Worm (Caenorhabditis elegans) whole organism, late embryonic: ENCODE data around the gene unc-98.

Source experiments
- ets-4 ChIP-seq: sonication (generic microtip); optimal IDR thresholded peaks from 2 replicates; lab custom pipeline; 2016; ENCODE audit warnings: missing genetic modification characterization, missing compliant biosample characterization
- eyg-1 ChIP-seq: sonication (generic microtip); optimal IDR thresholded peaks from 2 replicates; lab custom pipeline; 2016; ENCODE audit warnings: missing genotype, missing genetic modification characterization, missing compliant biosample characterization

- no peak for TF ChIP-seq ets-4 (tag; lab: Kevin White, UChicago)
- TF ChIP-seq eyg-1 = no peak
Observed at ce11 chrX:7583930-7584329, 10.5 kb upstream of the unc-98 start.
